Worm (Caenorhabditis elegans) whole organism, mixed stage, embryonic: Measurements from ENCODE around the gene col-114.

Source experiments
- ces-1 ChIP-seq: fragments of 150-350 bp; optimal IDR thresholded peaks from 2 replicates; lab custom pipeline; 2014; ENCODE audit warnings: missing biosample characterization, missing genetic modification reagents, missing genetic modification characterization
- nhr-12 ChIP-seq: fragments of 150-350 bp; optimal IDR thresholded peaks from 2 replicates; lab custom pipeline; 2014; ENCODE audit warnings: missing biosample characterization, missing genetic modification characterization
- nhr-237 ChIP-seq: fragments of 150-350 bp; optimal IDR thresholded peaks from 2 replicates; lab custom pipeline; 2014; ENCODE audit warnings: missing biosample characterization, missing genetic modification characterization

- TF ChIP-seq ces-1 (GFP tag; lab: Kevin White, UChicago): no peak
- TF ChIP-seq nhr-237 (tag; lab: Kevin White, UChicago): no peak
- TF ChIP-seq nhr-12 (tag; lab: Kevin White, UChicago): no peak
Observed at ce11 chrIV:7240564-7240963, 5.9 kb downstream of the col-114 start.
